Worm (Caenorhabditis elegans) whole organism, L2 larva: Measurements from ENCODE around the gene F08C6.5.

Experiments used
- F13H6.1 ChIP-seq: sonication (generic microtip); optimal IDR thresholded peaks from 2 replicates; lab custom pipeline; 2016; ENCODE audit warnings: missing genetic modification characterization, missing compliant biosample characterization
- R02D3.7 ChIP-seq: fragments of 150-350 bp; optimal IDR thresholded peaks from 2 replicates; lab custom pipeline; 2014; ENCODE audit warnings: missing biosample characterization, missing genetic modification characterization
- alr-1 ChIP-seq: fragments of 150-350 bp; optimal IDR thresholded peaks from 2 replicates; lab custom pipeline; 2014; ENCODE audit warnings: missing biosample characterization, missing genetic modification characterization
- aly-2 ChIP-seq: fragments of 150-350 bp; optimal IDR thresholded peaks from 2 replicates; lab custom pipeline; 2014; ENCODE audit warnings: missing biosample characterization, missing genetic modification characterization
- ama-1 ChIP-seq: fragments of 150-350 bp; optimal IDR thresholded peaks from 2 replicates; lab custom pipeline; 2018; ENCODE audit warnings: inconsistent platforms
- blmp-1 ChIP-seq: sonication (generic microtip); optimal IDR thresholded peaks from 2 replicates; lab custom pipeline; 2017; ENCODE audit warnings: missing genetic modification characterization, mild to moderate bottlenecking, missing compliant biosample characterization, antibody characterized with exemption, moderate library complexity; ENCODE audit not compliant: insufficient read depth
- ceh-82 ChIP-seq: fragments of 150-350 bp; optimal IDR thresholded peaks from 2 replicates; lab custom pipeline; 2014; ENCODE audit warnings: missing biosample characterization, missing genetic modification characterization
- crh-2 ChIP-seq: sonication (generic microtip); optimal IDR thresholded peaks from 2 replicates; lab custom pipeline; 2017; ENCODE audit warnings: missing biosample characterization, missing genetic modification characterization
- dmd-4 ChIP-seq: sonication (generic microtip); optimal IDR thresholded peaks from 2 replicates; lab custom pipeline; 2017; ENCODE audit warnings: missing biosample characterization, missing genetic modification characterization
- elt-1 ChIP-seq: fragments of 150-350 bp; optimal IDR thresholded peaks from 2 replicates; lab custom pipeline; 2014; ENCODE audit warnings: missing biosample characterization, missing genetic modification characterization
- gmeb-1 ChIP-seq: fragments of 150-350 bp; optimal IDR thresholded peaks from 2 replicates; lab custom pipeline; 2014; ENCODE audit warnings: missing biosample characterization, missing genetic modification characterization
- lin-13 ChIP-seq: fragments of 150-350 bp; optimal IDR thresholded peaks from 2 replicates; lab custom pipeline; 2014; ENCODE audit warnings: missing biosample characterization, missing genetic modification reagents, missing genetic modification characterization
- lin-39 ChIP-seq: fragments of 150-350 bp; optimal IDR thresholded peaks from 2 replicates; lab custom pipeline; 2014; ENCODE audit warnings: missing biosample characterization, missing genetic modification reagents, missing genetic modification characterization
- lsy-2 ChIP-seq, 2 experiments: fragments of 150-350 bp in 1 of 2; sonication (generic microtip) in 1 of 2; optimal IDR thresholded peaks; 2 replicates each; lab custom pipeline; 2014 to 2017; ENCODE audit warnings: missing biosample characterization in 2 of 2, missing genetic modification characterization in 2 of 2
- mab-5 ChIP-seq: fragments of 150-350 bp; optimal IDR thresholded peaks from 2 replicates; lab custom pipeline; 2014; ENCODE audit warnings: missing biosample characterization, missing genetic modification characterization
- mbf-1 ChIP-seq: sonication (generic microtip); optimal IDR thresholded peaks from 2 replicates; lab custom pipeline; 2017; ENCODE audit warnings: missing biosample characterization, missing genetic modification characterization
- mdl-1 ChIP-seq, 2 experiments: fragments of 150-350 bp in 1 of 2; sonication (generic microtip) in 1 of 2; optimal IDR thresholded peaks; 2 replicates each; lab custom pipeline; 2017; ENCODE audit warnings: missing biosample characterization in 2 of 2, missing genetic modification characterization in 2 of 2
- nhr-11 ChIP-seq: fragments of 150-350 bp; optimal IDR thresholded peaks from 2 replicates; lab custom pipeline; 2014; ENCODE audit warnings: missing biosample characterization, missing genetic modification characterization
- nhr-12 ChIP-seq: fragments of 150-350 bp; optimal IDR thresholded peaks from 2 replicates; lab custom pipeline; 2014; ENCODE audit warnings: missing biosample characterization, missing genetic modification characterization
- nhr-129 ChIP-seq: fragments of 150-350 bp; optimal IDR thresholded peaks from 2 replicates; lab custom pipeline; 2014; ENCODE audit warnings: missing biosample characterization, missing genetic modification characterization
- nhr-21 ChIP-seq: fragments of 150-350 bp; optimal IDR thresholded peaks from 2 replicates; lab custom pipeline; 2014; ENCODE audit warnings: missing biosample characterization, missing genetic modification characterization
- nhr-23 ChIP-seq: fragments of 150-350 bp; optimal IDR thresholded peaks from 2 replicates; lab custom pipeline; 2014; ENCODE audit warnings: missing biosample characterization, missing genetic modification reagents, missing genetic modification characterization
- nhr-237 ChIP-seq: fragments of 150-350 bp; optimal IDR thresholded peaks from 2 replicates; lab custom pipeline; 2014; ENCODE audit warnings: missing biosample characterization, missing genetic modification characterization
- nhr-6 ChIP-seq: fragments of 150-350 bp; optimal IDR thresholded peaks from 2 replicates; lab custom pipeline; 2014; ENCODE audit warnings: missing biosample characterization, missing genetic modification characterization
- nhr-77 ChIP-seq: fragments of 150-350 bp; optimal IDR thresholded peaks from 2 replicates; lab custom pipeline; 2014; ENCODE audit warnings: missing biosample characterization, missing genetic modification characterization
- sem-4 ChIP-seq: fragments of 150-350 bp; optimal IDR thresholded peaks from 2 replicates; lab custom pipeline; 2014; ENCODE audit warnings: missing biosample characterization, missing genetic modification reagents, missing genetic modification characterization
- skn-1 ChIP-seq: sonication (generic microtip); optimal IDR thresholded peaks from 2 replicates; lab custom pipeline; 2017; ENCODE audit warnings: missing biosample characterization, missing genetic modification characterization
- sma-3 ChIP-seq: sonication (generic microtip); optimal IDR thresholded peaks from 2 replicates; lab custom pipeline; 2016; ENCODE audit warnings: missing genetic modification reagents, missing genetic modification characterization, missing compliant biosample characterization
- snpc-4 ChIP-seq: fragments of 150-350 bp; optimal IDR thresholded peaks from 2 replicates; lab custom pipeline; 2014; ENCODE audit warnings: missing biosample characterization, missing genetic modification characterization
- unc-39 ChIP-seq: fragments of 150-350 bp; optimal IDR thresholded peaks from 2 replicates; lab custom pipeline; 2014; ENCODE audit warnings: missing biosample characterization, missing genetic modification characterization
- unc-55 ChIP-seq: fragments of 150-350 bp; sonication (generic microtip); optimal IDR thresholded peaks from 3 replicates; lab custom pipeline; 2014; ENCODE audit warnings: missing biosample characterization, missing genetic modification reagents, missing genetic modification characterization
- unc-62 ChIP-seq: fragments of 150-350 bp; optimal IDR thresholded peaks from 2 replicates; lab custom pipeline; 2014; ENCODE audit warnings: missing biosample characterization, missing genetic modification reagents, missing genetic modification characterization
- zag-1 ChIP-seq: fragments of 150-350 bp; optimal IDR thresholded peaks from 2 replicates; lab custom pipeline; 2014; ENCODE audit warnings: missing biosample characterization, missing genetic modification characterization
- ztf-1 ChIP-seq: fragments of 200-800 bp; sonication (Bioruptor generic); conservative IDR thresholded peaks from 2 replicates; pipeline ENCODE4 v1.3.6; 2022; ENCODE audit warnings: missing genetic modification characterization, missing compliant biosample characterization
- ztf-4 ChIP-seq: fragments of 150-350 bp; optimal IDR thresholded peaks from 2 replicates; lab custom pipeline; 2014; ENCODE audit warnings: missing biosample characterization, missing genetic modification characterization

The F08C6.5 gene

ce11 chrX:7541078-7541477, 18.1 kb upstream of the F08C6.5 start:
- TF ChIP-seq blmp-1 (tag; lab: Kevin White, UChicago), result no peak
- no peak for TF ChIP-seq ztf-1 (GFP tag; lab: Robert Waterston, UW)
- TF ChIP-seq nhr-23 (tag; lab: Kevin White, UChicago), result no peak
- no peak for TF ChIP-seq mdl-1 (tag; optimal IDR thresholded peaks at IDR 0.05; lab: Kevin White, UChicago)
- TF ChIP-seq lin-13 (GFP tag; lab: Kevin White, UChicago), result no peak
- no peak for TF ChIP-seq sma-3 (GFP tag; lab: Kevin White, UChicago)
- TF ChIP-seq nhr-11 (tag; lab: Kevin White, UChicago), result no peak
- TF ChIP-seq lin-39, result no peak
- no peak for TF ChIP-seq aly-2
- no peak for TF ChIP-seq sem-4 (tag; lab: Kevin White, UChicago)
- TF ChIP-seq ama-1 (lab: Kevin White, UChicago), result no peak
- no peak for TF ChIP-seq alr-1
- TF ChIP-seq, all 48 proteins: peak for 0

- TF ChIP-seq lin-13 (GFP tag; lab: Kevin White, UChicago), result no peak
- TF ChIP-seq snpc-4 (tag; lab: Kevin White, UChicago), result no peak
- TF ChIP-seq nhr-11 (tag; lab: Kevin White, UChicago), result no peak
- TF ChIP-seq nhr-6 (tag; lab: Kevin White, UChicago), result no peak
- TF ChIP-seq ztf-1 (GFP tag; lab: Robert Waterston, UW), result no peak
- no peak for TF ChIP-seq ama-1 (lab: Kevin White, UChicago)
- no peak for TF ChIP-seq mab-5 (tag; lab: Kevin White, UChicago)
- no peak for TF ChIP-seq nhr-12 (tag; lab: Kevin White, UChicago)
- TF ChIP-seq dmd-4 (tag; lab: Kevin White, UChicago), result no peak
- TF ChIP-seq R02D3.7 (tag; lab: Kevin White, UChicago), result no peak
- TF ChIP-seq F13H6.1 (tag; lab: Kevin White, UChicago), result no peak
- no peak for TF ChIP-seq zag-1
- TF ChIP-seq nhr-77 (tag; lab: Kevin White, UChicago), result no peak
- no peak for TF ChIP-seq nhr-237 (tag; lab: Kevin White, UChicago)
- no peak for TF ChIP-seq mbf-1 (tag; lab: Kevin White, UChicago)
- no peak for TF ChIP-seq nhr-21
- TF ChIP-seq nhr-129 (tag; lab: Kevin White, UChicago), result no peak
- no peak for TF ChIP-seq ceh-82 (tag; lab: Kevin White, UChicago)
Observed at ce11 chrX:7546509-7546908, 12.7 kb upstream of the F08C6.5 start, which contains the start of gene col-174. Gene col-174, plus strand, starts transcription at chrX:7546809.

ce11 chrX:7547696-7548095, 11.5 kb upstream of the F08C6.5 start:
- TF ChIP-seq nhr-11 (tag; lab: Kevin White, UChicago) (no peak), F13H6.1 (tag; lab: Kevin White, UChicago) (no peak), aly-2 (no peak), skn-1 (tag; lab: Kevin White, UChicago) (no peak), ztf-1 (GFP tag; lab: Robert Waterston, UW) (no peak), sma-3 (GFP tag; lab: Kevin White, UChicago) (no peak), unc-39 (tag; lab: Kevin White, UChicago) (no peak), ceh-82 (tag; lab: Kevin White, UChicago) (no peak), ztf-4 (tag; lab: Kevin White, UChicago) (no peak), snpc-4 (tag; lab: Kevin White, UChicago) (no peak), nhr-77 (tag; lab: Kevin White, UChicago) (no peak), crh-2 (tag; lab: Kevin White, UChicago) (no peak), alr-1 (no peak), R02D3.7 (tag; lab: Kevin White, UChicago) (no peak), mab-5 (tag; lab: Kevin White, UChicago) (no peak), nhr-129 (tag; lab: Kevin White, UChicago) (no peak), mdl-1 (tag; optimal IDR thresholded peaks at IDR 0.05; lab: Kevin White, UChicago) (no peak)

- no peak for TF ChIP-seq sma-3 (GFP tag; lab: Kevin White, UChicago)
- no peak for TF ChIP-seq unc-55 (GFP tag; lab: Kevin White, UChicago)
- no peak for TF ChIP-seq lsy-2 (tag; optimal IDR thresholded peaks at IDR 0.05; lab: Kevin White, UChicago)
- no peak for TF ChIP-seq sem-4 (tag; lab: Kevin White, UChicago)
- TF ChIP-seq aly-2, result no peak
- no peak for TF ChIP-seq gmeb-1
- no peak for TF ChIP-seq unc-62
- no peak for TF ChIP-seq elt-1 (tag; lab: Kevin White, UChicago)
Observed at ce11 chrX:7548158-7548557, 11.0 kb upstream of the F08C6.5 start, which contains the start of gene F46C8.1. Gene F46C8.1, plus strand, starts transcription at chrX:7548458.
